Worm (Caenorhabditis elegans) whole organism, L4/young adult: Measurements from ENCODE around the gene egas-4.

Experiments used
- dao-5 ChIP-seq: sonication (generic microtip); optimal IDR thresholded peaks from 2 replicates; lab custom pipeline; 2016; ENCODE audit warnings: missing genotype, missing genetic modification characterization, moderate library complexity, missing compliant biosample characterization
- him-1 ChIP-seq: sonication (generic microtip); optimal IDR thresholded peaks from 2 replicates; lab custom pipeline; 2016; ENCODE audit warnings: missing genotype, missing genetic modification reagents, missing genetic modification characterization, missing compliant biosample characterization

DNA sequence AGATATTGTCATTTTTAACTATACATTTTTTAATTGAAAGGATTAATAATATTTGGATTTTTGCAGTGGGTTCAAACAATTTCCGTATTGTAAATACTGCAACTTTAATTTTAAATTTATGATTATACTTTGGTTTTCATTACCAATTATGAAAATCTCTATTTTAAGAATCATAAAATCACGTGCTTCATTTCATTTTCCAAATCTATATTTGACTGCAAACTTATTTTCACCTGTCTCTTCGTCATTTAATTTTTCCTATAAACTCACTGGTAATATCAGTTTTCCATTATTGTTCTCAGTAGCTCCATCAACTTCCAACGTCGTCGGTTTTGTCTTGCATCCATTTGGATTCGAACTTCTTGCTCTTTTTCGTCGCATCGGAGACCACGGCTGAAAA lies 34.7 kb upstream of the egas-4 start, which contains the start of gene R05G6.1:
- TF ChIP-seq him-1 (tag; lab: Kevin White, UChicago) (no peak), dao-5 (no peak)
